Worm (Caenorhabditis elegans) whole organism, L4 larva: ENCODE data around the gene cyp-14A1.
A peak's percentile ranks its signal among the peaks of the same experiment; 100 is the strongest.

Experiments
- F26F4.8 ChIP-seq: fragments of 200-800 bp; sonication (Bioruptor generic); conservative IDR thresholded peaks from 2 replicates; pipeline ENCODE4 v1.3.6; 2022; ENCODE audit warnings: missing genetic modification characterization, missing compliant biosample characterization
- aha-1 ChIP-seq: fragments of 150-350 bp; peaks from one replicate; lab custom pipeline; 2014; ENCODE audit warnings: missing biosample characterization, missing genetic modification characterization
- ceh-32 ChIP-seq: sonication (generic microtip); optimal IDR thresholded peaks from 2 replicates; lab custom pipeline; 2016; ENCODE audit warnings: mild to moderate bottlenecking, missing genetic modification characterization, missing compliant biosample characterization; ENCODE audit not compliant: poor library complexity
- ces-1 ChIP-seq: fragments of 150-350 bp; sonication (generic microtip); optimal IDR thresholded peaks from 4 replicates; lab custom pipeline; 2014; ENCODE audit warnings: missing biosample characterization, missing genetic modification reagents, missing genetic modification characterization
- daf-16 ChIP-seq, 3 experiments: sonication (generic microtip); optimal IDR thresholded peaks; 2 replicates each; lab custom pipeline; 2016 to 2017; ENCODE audit warnings: missing genetic modification characterization in 3 of 3, missing genetic modification reagents in 3 of 3, mild to moderate bottlenecking in 2 of 3, missing compliant biosample characterization in 2 of 3, missing biosample characterization in 1 of 3, moderate library complexity in 1 of 3
- hlh-30 ChIP-seq: sonication (generic microtip); optimal IDR thresholded peaks from 2 replicates; lab custom pipeline; 2017; ENCODE audit warnings: antibody characterized with exemption, mild to moderate bottlenecking, missing genetic modification characterization, missing compliant biosample characterization; ENCODE audit not compliant: insufficient read depth
- mep-1 ChIP-seq: fragments of 150-350 bp; sonication (generic microtip); optimal IDR thresholded peaks from 3 replicates; lab custom pipeline; 2014; ENCODE audit warnings: missing biosample characterization, missing genetic modification characterization
- nhr-11 ChIP-seq: fragments of 150-350 bp; optimal IDR thresholded peaks from 2 replicates; lab custom pipeline; 2014; ENCODE audit warnings: missing biosample characterization, missing genetic modification characterization
- rbr-2 ChIP-seq: sonication (generic microtip); optimal IDR thresholded peaks from 2 replicates; lab custom pipeline; 2016; ENCODE audit warnings: missing genotype, missing genetic modification characterization, missing compliant biosample characterization
- spr-3 ChIP-seq: fragments of 200-800 bp; sonication (Bioruptor generic); optimal IDR thresholded peaks from 2 replicates; lab custom pipeline; 2018; ENCODE audit warnings: mild to moderate bottlenecking, missing genetic modification characterization, missing compliant biosample characterization
- unc-62 ChIP-seq, 3 experiments: fragments of 150-350 bp in 1 of 3; sonication (generic microtip); optimal IDR thresholded peaks in 2 of 3; peaks in 1 of 3; 1 replicate in 1 of 3; 2 replicates in 2 of 3; lab custom pipeline; 2014 to 2017; ENCODE audit warnings: missing biosample characterization in 3 of 3, missing genetic modification characterization in 3 of 3, missing genetic modification reagents in 3 of 3, missing genotype in 1 of 3

Gene cyp-14A1

ce11 chrX:13220609-13221008, 46.5 kb downstream of the cyp-14A1 start:
- peak; percentile 67 for TF ChIP-seq nhr-11 (tag; lab: Kevin White, UChicago)
- peak in 1 of 2 experiments; percentile 90 for TF ChIP-seq unc-62 (GFP tag; optimal IDR thresholded peaks at IDR 0.05 in 1 of 2; lab: Kevin White, UChicago)
- no peak for TF ChIP-seq unc-62 (tag; optimal IDR thresholded peaks at IDR 0.05; lab: Kevin White, UChicago)
- TF ChIP-seq F26F4.8 (GFP tag; lab: Robert Waterston, UW): no peak
- TF ChIP-seq ceh-32 (tag; lab: Kevin White, UChicago): no peak
- peak in 1 of 2 experiments; percentile 91 for TF ChIP-seq daf-16 (GFP tag; optimal IDR thresholded peaks at IDR 0.05; lab: Kevin White, UChicago)
- no peak for TF ChIP-seq daf-16 (tag; optimal IDR thresholded peaks at IDR 0.05; lab: Kevin White, UChicago)
- peak; percentile 8 for TF ChIP-seq hlh-30 (tag; lab: Kevin White, UChicago)

DNA sequence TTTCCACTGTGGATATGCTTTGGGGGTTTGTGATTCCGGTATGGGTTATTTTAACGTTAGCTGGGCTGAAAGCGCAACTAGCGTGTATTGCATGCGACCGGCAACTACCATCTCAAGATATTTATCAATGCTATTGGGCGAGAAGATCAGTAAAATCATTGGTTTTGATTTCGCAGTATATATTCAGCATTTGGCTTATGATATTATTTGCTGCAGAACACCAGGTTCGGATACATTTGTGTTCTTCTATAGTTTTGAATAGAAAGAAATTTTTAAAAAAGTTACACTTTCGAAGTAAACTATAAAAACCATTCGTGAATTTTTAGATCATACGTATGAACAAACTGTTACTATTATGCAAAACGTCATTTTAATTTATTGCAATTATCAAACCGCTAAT, 49.2 kb downstream of the cyp-14A1 start:
- TF ChIP-seq rbr-2 (tag; lab: Kevin White, UChicago): no peak
- peak; percentile 17 for TF ChIP-seq aha-1 (tag; lab: Kevin White, UChicago)
- TF ChIP-seq unc-62 (GFP tag; optimal IDR thresholded peaks at IDR 0.05 in 1 of 2; lab: Kevin White, UChicago): peak in 1 of 2 experiments; percentile 94
- TF ChIP-seq unc-62 (tag; optimal IDR thresholded peaks at IDR 0.05; lab: Kevin White, UChicago): no peak
- TF ChIP-seq, all 104 proteins: peak for 2

DNA sequence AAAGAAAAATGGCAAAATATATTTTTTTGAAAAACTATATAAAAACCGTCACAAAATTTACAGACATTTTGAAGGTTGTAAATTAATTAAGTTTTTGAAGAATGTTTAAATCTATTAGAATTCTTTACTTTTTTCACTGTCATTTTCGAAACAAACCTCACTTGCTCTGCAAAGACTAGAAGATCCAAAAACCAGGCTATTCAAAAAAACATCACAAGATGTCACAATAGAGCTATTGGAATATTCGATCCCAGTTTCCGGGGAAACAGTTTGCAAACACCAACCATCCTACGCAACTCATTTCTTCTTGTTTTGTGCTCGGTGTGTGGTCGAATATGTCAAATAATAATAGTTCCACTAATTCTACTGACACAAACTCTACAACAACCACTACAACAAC, 50.4 kb downstream of the cyp-14A1 start, which contains the start of gene R12H7.4:
Gene R12H7.4 (plus strand): TSS at position 301 of the 400 bp plus-strand sequence.
- TF ChIP-seq ces-1 (GFP tag; lab: Kevin White, UChicago) (no peak), aha-1 (tag; lab: Kevin White, UChicago) (no peak), mep-1 (tag; lab: Kevin White, UChicago) (no peak), unc-62 (GFP tag; optimal IDR thresholded peaks at IDR 0.05 in 1 of 2; lab: Kevin White, UChicago) (peak in 1 of 2 experiments; percentile 79), unc-62 (tag; optimal IDR thresholded peaks at IDR 0.05; lab: Kevin White, UChicago) (no peak), spr-3 (GFP tag; lab: Kevin White, UChicago) (no peak)
